Fruit fly (Drosophila melanogaster): ENCODE measurements around the gene Or10a.

Gene Or10a

DNA sequence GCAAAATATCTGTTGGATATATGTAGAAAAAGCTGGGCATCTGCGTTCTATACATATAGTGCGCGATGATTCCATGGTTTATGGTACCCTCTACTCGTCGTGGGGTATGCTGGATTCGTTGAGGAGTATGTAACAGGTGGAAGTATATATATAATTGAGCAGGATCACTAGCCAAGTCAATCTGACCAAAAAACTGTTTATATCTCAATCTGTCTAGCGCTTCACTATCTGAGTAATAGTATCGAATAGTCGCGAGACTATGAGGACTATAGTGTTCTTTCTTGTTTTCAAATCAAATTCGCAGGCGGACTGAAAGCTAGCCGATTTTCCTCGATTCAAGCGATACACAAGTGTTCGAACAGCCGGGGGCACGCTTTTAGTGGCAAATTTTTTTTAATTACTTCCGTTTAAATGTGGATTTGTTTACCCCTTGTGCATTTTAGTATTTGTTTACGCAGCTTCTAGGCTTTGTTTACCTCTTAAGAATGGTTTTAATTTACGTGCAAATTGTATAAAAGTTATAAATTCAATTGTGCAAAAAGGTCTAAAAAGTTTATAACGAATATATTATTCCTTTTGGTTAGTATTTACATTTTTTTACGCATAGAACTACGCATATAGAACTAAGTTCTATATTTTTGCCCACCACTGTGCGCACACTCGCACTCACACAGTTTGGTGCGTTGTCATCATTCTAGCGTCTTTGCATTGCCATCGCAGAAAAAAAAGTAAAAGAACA lies 26.4 kb downstream of the Or10a start (continued):
- TF ChIP-seq Hmr (GFP tag; optimal IDR thresholded peaks at IDR 0.05): peak; percentile 84
- TF ChIP-seq nerfin-2 (GFP tag; IDR thresholded peaks at IDR 0.05; ENCODE audit: partially characterized antibody): no peak
- no peak for TF ChIP-seq HLHmδ (GFP tag; optimal IDR thresholded peaks at IDR 0.05)
- peak; percentile 57; the same call in 2 of the 3 replicates for TF ChIP-seq sr (GFP tag; IDR thresholded peaks at IDR 0.05)
- no peak for TF ChIP-seq CG2129 (GFP tag; IDR thresholded peaks at IDR 0.05; ENCODE audit: partially characterized antibody)
- TF ChIP-seq CrebB (tag; optimal IDR thresholded peaks at IDR 0.05): peak; percentile 66
- TF ChIP-seq vvl (GFP tag; IDR thresholded peaks at IDR 0.05): peak; percentile 92
- peak; percentile 77 for TF ChIP-seq PHDP (tag; optimal IDR thresholded peaks at IDR 0.05)
- no peak for TF ChIP-seq CG8478 (optimal IDR thresholded peaks at IDR 0.05)
- TF ChIP-seq CG2202 (tag; optimal IDR thresholded peaks at IDR 0.05): no peak
- TF ChIP-seq CG18619 (GFP tag; optimal IDR thresholded peaks at IDR 0.05): peak; percentile 78
- TF ChIP-seq cato (GFP tag; optimal IDR thresholded peaks at IDR 0.05; ENCODE audit: borderline replicate concordance): peak; percentile 44
- peak; percentile 79 for TF ChIP-seq CG11696 (GFP tag; IDR thresholded peaks at IDR 0.05)
- TF ChIP-seq CG3995 (GFP tag; optimal IDR thresholded peaks at IDR 0.05): peak; percentile 13
- peak; percentile 61 for TF ChIP-seq oc (tag; optimal IDR thresholded peaks at IDR 0.05)
- peak; percentile 86 for TF ChIP-seq CG14014 (GFP tag; IDR thresholded peaks at IDR 0.05)
- TF ChIP-seq CG3847 (GFP tag; IDR thresholded peaks at IDR 0.05): peak; percentile 79
- TF ChIP-seq salm (tag; optimal IDR thresholded peaks at IDR 0.05): peak; percentile 40
- peak; percentile 83 for TF ChIP-seq CG3281 (GFP tag; optimal IDR thresholded peaks at IDR 0.05)
- peak; percentile 56 for TF ChIP-seq CG33213 (GFP tag; optimal IDR thresholded peaks at IDR 0.05)
- peak; percentile 83; the same call in 2 of the 3 replicates for TF ChIP-seq ase (GFP tag; IDR thresholded peaks at IDR 0.05)
- peak; percentile 70 for TF ChIP-seq CG11085 (GFP tag; IDR thresholded peaks at IDR 0.05)
- peak; percentile 43 for TF ChIP-seq danr (GFP tag; IDR thresholded peaks at IDR 0.05)
- no peak for TF ChIP-seq Sin3A (optimal IDR thresholded peaks at IDR 0.05)
- TF ChIP-seq dati (GFP tag; IDR thresholded peaks at IDR 0.05): peak; percentile 65; the same call in 1 of the 2 replicates
- peak; percentile 41 for TF ChIP-seq Lhr (GFP tag; optimal IDR thresholded peaks at IDR 0.05)
- peak; percentile 31 for TF ChIP-seq CG34376 (GFP tag; optimal IDR thresholded peaks at IDR 0.05)
- peak; percentile 58 for TF ChIP-seq Usf (GFP tag; optimal IDR thresholded peaks at IDR 0.05)
- TF ChIP-seq cwo (GFP tag; optimal IDR thresholded peaks at IDR 0.05): peak; percentile 69
- peak; percentile 22 for TF ChIP-seq CG3407 (GFP tag; optimal IDR thresholded peaks at IDR 0.05)
- TF ChIP-seq CoRest (tag; optimal IDR thresholded peaks at IDR 0.05): peak; percentile 82
- peak; percentile 35 for TF ChIP-seq CG6854 (GFP tag; optimal IDR thresholded peaks at IDR 0.05)
- TF ChIP-seq Bteb2 (GFP tag; optimal IDR thresholded peaks at IDR 0.05): peak; percentile 62
- peak; percentile 68 for TF ChIP-seq ERR (GFP tag; optimal IDR thresholded peaks at IDR 0.05)
- peak; percentile 58 for TF ChIP-seq Ets97D (GFP tag; optimal IDR thresholded peaks at IDR 0.05)
- peak; percentile 55 for TF ChIP-seq CG6254 (GFP tag; optimal IDR thresholded peaks at IDR 0.05)
- TF ChIP-seq CG13894 (tag; optimal IDR thresholded peaks at IDR 0.05): peak; percentile 58
- TF ChIP-seq croc (GFP tag; conservative IDR thresholded peaks at IDR 0.05): peak; percentile 43; the same call in 1 of the 3 replicates
- no peak for TF ChIP-seq Lpt (GFP tag; optimal IDR thresholded peaks at IDR 0.05)
- TF ChIP-seq CG7963 (GFP tag; IDR thresholded peaks at IDR 0.05; ENCODE audit: partially characterized antibody): no peak
- peak; percentile 65 for TF ChIP-seq D19A (tag; optimal IDR thresholded peaks at IDR 0.05)
- peak; percentile 35 for TF ChIP-seq CG12236 (GFP tag; optimal IDR thresholded peaks at IDR 0.05)
- peak; percentile 84 for TF ChIP-seq jumu (GFP tag; optimal IDR thresholded peaks at IDR 0.05)
- peak; percentile 81 for TF ChIP-seq CHES-1-like (GFP tag; optimal IDR thresholded peaks at IDR 0.05)
- TF ChIP-seq Dip3 (GFP tag; optimal IDR thresholded peaks at IDR 0.05): peak; percentile 84
- TF ChIP-seq chinmo (GFP tag; IDR thresholded peaks at IDR 0.05; ENCODE audit: partially characterized antibody): 0 out of 4 replicates have a peak, but pooled peaks have one; percentile 20
- peak; percentile 84 for TF ChIP-seq gem (tag; optimal IDR thresholded peaks at IDR 0.05)
- TF ChIP-seq trh (GFP tag; optimal IDR thresholded peaks at IDR 0.05): peak; percentile 19
- TF ChIP-seq Ada2b (GFP tag; IDR thresholded peaks at IDR 0.05): peak; percentile 91
- TF ChIP-seq dysf (GFP tag; IDR thresholded peaks at IDR 0.05): peak; percentile 90
